Fruit fly (Drosophila melanogaster) whole organism, embryonic: ENCODE data around the gene CG43658.

ENCODE experiments used
- Asciz ChIP-seq: fragments of 200-800 bp; sonication (Bioruptor generic); optimal IDR thresholded peaks from 2 replicates; lab custom pipeline; 2017; ENCODE audit warnings: missing biosample characterization, mild to moderate bottlenecking, missing genetic modification characterization, missing genetic modification reagents
- CG10431 ChIP-seq: fragments of 200-800 bp; sonication (Bioruptor generic); optimal IDR thresholded peaks from 3 replicates; lab custom pipeline; 2018; ENCODE audit warnings: missing biosample characterization, mild to moderate bottlenecking, missing genetic modification characterization
- CG11723 ChIP-seq: fragments of 200-800 bp; sonication (Bioruptor generic); optimal IDR thresholded peaks from 2 replicates; lab custom pipeline; 2017; ENCODE audit warnings: missing biosample characterization, mild to moderate bottlenecking, missing genetic modification characterization
- CG12299 ChIP-seq: fragments of 200-800 bp; sonication (Bioruptor generic); optimal IDR thresholded peaks from 2 replicates; lab custom pipeline; 2018; ENCODE audit warnings: missing biosample characterization, mild to moderate bottlenecking, missing genetic modification characterization
- CG13123 ChIP-seq: fragments of 200-800 bp; sonication (Bioruptor generic); optimal IDR thresholded peaks from 2 replicates; lab custom pipeline; 2016; ENCODE audit warnings: missing biosample characterization, missing genetic modification characterization
- CG15514 ChIP-seq: fragments of 200-800 bp; sonication (Bioruptor generic); optimal IDR thresholded peaks from 3 replicates; lab custom pipeline; 2017; ENCODE audit warnings: missing biosample characterization, missing genetic modification characterization, mild to moderate bottlenecking, moderate library complexity, missing genetic modification reagents
- CG2678 ChIP-seq: fragments of 200-800 bp; sonication (Bioruptor generic); optimal IDR thresholded peaks from 3 replicates; lab custom pipeline; 2019; ENCODE audit warnings: missing biosample characterization, mild to moderate bottlenecking, missing genetic modification characterization, moderate library complexity
- CG30020 ChIP-seq: fragments of 200-800 bp; optimal IDR thresholded peaks from 2 replicates; lab custom pipeline; 2019; ENCODE audit warnings: missing biosample characterization, mild to moderate bottlenecking, missing genetic modification characterization, moderate library complexity
- CG30431 ChIP-seq: fragments of 200-800 bp; sonication (Bioruptor generic); optimal IDR thresholded peaks from 2 replicates; lab custom pipeline; 2017; ENCODE audit warnings: missing biosample characterization, missing genetic modification characterization
- CG34224 ChIP-seq: fragments of 200-800 bp; sonication (Bioruptor generic); IDR thresholded peaks from 3 replicates; pipeline ENCODE4 v1.3.6; 2022; ENCODE audit warnings: missing biosample characterization, missing genetic modification characterization; ENCODE audit not compliant: partially characterized antibody
- CG34422 ChIP-seq: fragments of 200-800 bp; sonication (Bioruptor generic); IDR thresholded peaks from 3 replicates; pipeline ENCODE4 v1.3.6; 2022; ENCODE audit warnings: missing biosample characterization, missing genetic modification characterization
- CG3847 ChIP-seq: fragments of 200-800 bp; sonication (Bioruptor generic); IDR thresholded peaks from 2 replicates; pipeline ENCODE4 v1.3.6; 2022; ENCODE audit warnings: missing biosample characterization, missing genetic modification characterization
- CG4730 ChIP-seq: fragments of 200-800 bp; sonication (Bioruptor generic); IDR thresholded peaks from 2 replicates; pipeline ENCODE4 v1.3.6; 2022; ENCODE audit warnings: missing biosample characterization, missing genetic modification characterization
- Dfd ChIP-seq, 2 experiments: fragments of >200 bp; optimal IDR thresholded peaks; 2 replicates each; lab custom pipeline; 2017; ENCODE audit warnings: missing biosample characterization in 2 of 2, missing genetic modification characterization in 2 of 2
- E2f1 ChIP-seq: fragments of 200-800 bp; sonication (Bioruptor generic); IDR thresholded peaks from 2 replicates; pipeline ENCODE4 v1.3.6; 2022; ENCODE audit warnings: missing biosample characterization, missing genetic modification characterization
- E2f2 ChIP-seq: fragments of 200-800 bp; sonication (Bioruptor generic); IDR thresholded peaks from 2 replicates; pipeline ENCODE4 v1.3.6; 2022; ENCODE audit warnings: missing biosample characterization, missing genetic modification characterization
- Elba2 ChIP-seq: fragments of 200-800 bp; sonication (Bioruptor generic); optimal IDR thresholded peaks from 3 replicates; lab custom pipeline; 2016; ENCODE audit warnings: missing biosample characterization, missing genetic modification characterization
- Fer2 ChIP-seq: fragments of 200-800 bp; sonication (Bioruptor generic); optimal IDR thresholded peaks from 2 replicates; lab custom pipeline; 2018; ENCODE audit warnings: missing biosample characterization, mild to moderate bottlenecking, missing genetic modification characterization, moderate library complexity
- H2.0 ChIP-seq: fragments of 200-800 bp; sonication (Bioruptor generic); IDR thresholded peaks from 2 replicates; pipeline ENCODE4 v1.3.6; 2022; ENCODE audit warnings: missing biosample characterization, missing genetic modification characterization
- NC2α ChIP-seq: fragments of 200-800 bp; sonication (Bioruptor generic); optimal IDR thresholded peaks from 2 replicates; lab custom pipeline; 2016; ENCODE audit warnings: missing biosample characterization, missing genetic modification characterization
- NfI ChIP-seq: fragments of 200-800 bp; sonication (Bioruptor generic); optimal IDR thresholded peaks from 3 replicates; lab custom pipeline; 2018; ENCODE audit warnings: missing biosample characterization, mild to moderate bottlenecking, missing genetic modification characterization, moderate library complexity
- Ptx1 ChIP-seq: fragments of 200-800 bp; sonication (Bioruptor generic); IDR thresholded peaks from 2 replicates; pipeline ENCODE4 v1.3.6; 2022; ENCODE audit warnings: missing biosample characterization, missing genetic modification characterization
- Sox100B ChIP-seq: fragments of 200-800 bp; sonication (Bioruptor generic); optimal IDR thresholded peaks from 3 replicates; lab custom pipeline; 2018; ENCODE audit warnings: missing biosample characterization, mild to moderate bottlenecking, missing genetic modification characterization
- YL-1 ChIP-seq: fragments of 200-800 bp; sonication (Bioruptor generic); optimal IDR thresholded peaks from 3 replicates; lab custom pipeline; 2017; ENCODE audit warnings: missing biosample characterization, mild to moderate bottlenecking, missing genetic modification characterization
- aop ChIP-seq: fragments of 200-800 bp; sonication (Bioruptor generic); IDR thresholded peaks from 2 replicates; pipeline ENCODE4 v1.3.6; 2022; ENCODE audit warnings: missing biosample characterization, missing genetic modification characterization
- bcd ChIP-seq: fragments of 200-800 bp; sonication (Bioruptor generic); optimal IDR thresholded peaks from 2 replicates; lab custom pipeline; 2017; ENCODE audit warnings: missing biosample characterization, mild to moderate bottlenecking, missing genetic modification characterization
- bsh ChIP-seq, 2 experiments: fragments of 200-800 bp; sonication (Bioruptor generic); optimal IDR thresholded peaks; 2 replicates each; lab custom pipeline; 2017 to 2018; ENCODE audit warnings: mild to moderate bottlenecking in 2 of 2, missing biosample characterization in 2 of 2, missing genetic modification characterization in 2 of 2, moderate library complexity in 1 of 2
- cad ChIP-seq: fragments of >200 bp; optimal IDR thresholded peaks from 2 replicates; lab custom pipeline; 2017; ENCODE audit warnings: missing biosample characterization, missing genetic modification characterization
- danr ChIP-seq: fragments of 200-800 bp; sonication (Bioruptor generic); IDR thresholded peaks from 2 replicates; pipeline ENCODE4 v1.3.6; 2022; ENCODE audit warnings: missing biosample characterization, missing genetic modification characterization
- dati ChIP-seq: fragments of 200-800 bp; sonication (Bioruptor generic); IDR thresholded peaks from 2 replicates; pipeline ENCODE4 v1.3.6; 2022; ENCODE audit warnings: missing biosample characterization, missing genetic modification characterization
- dmrt99B ChIP-seq: fragments of 200-800 bp; sonication (Bioruptor generic); optimal IDR thresholded peaks from 2 replicates; lab custom pipeline; 2018; ENCODE audit warnings: missing biosample characterization, mild to moderate bottlenecking, missing genetic modification characterization, moderate library complexity
- fd102C ChIP-seq: fragments of 200-800 bp; sonication (Bioruptor generic); optimal IDR thresholded peaks from 2 replicates; lab custom pipeline; 2018; ENCODE audit warnings: missing biosample characterization, mild to moderate bottlenecking, missing genetic modification characterization, moderate library complexity
- fru ChIP-seq: fragments of >200 bp; optimal IDR thresholded peaks from 2 replicates; lab custom pipeline; 2017
- gsb-n ChIP-seq: fragments of 200-800 bp; sonication (Bioruptor generic); optimal IDR thresholded peaks from 3 replicates; lab custom pipeline; 2018; ENCODE audit warnings: missing biosample characterization, mild to moderate bottlenecking, missing genetic modification characterization
- lmd ChIP-seq: fragments of 200-800 bp; sonication (Bioruptor generic); IDR thresholded peaks from 2 replicates; pipeline ENCODE4 v1.3.6; 2022; ENCODE audit warnings: missing biosample characterization, missing genetic modification characterization
- lola ChIP-seq, 3 experiments: fragments of >200 bp in 2 of 3; fragments of 200-800 bp in 1 of 3; sonication (Bioruptor generic) in 1 of 3; optimal IDR thresholded peaks; 2 replicates each; lab custom pipeline; 2017 to 2019; ENCODE audit warnings: missing biosample characterization in 3 of 3, missing genetic modification characterization in 3 of 3, mild to moderate bottlenecking in 1 of 3, moderate library complexity in 1 of 3
- luna ChIP-seq: fragments of 200-800 bp; sonication (Bioruptor generic); optimal IDR thresholded peaks from 2 replicates; lab custom pipeline; 2016; ENCODE audit warnings: missing biosample characterization, missing genetic modification characterization
- mld ChIP-seq: fragments of 200-800 bp; sonication (Bioruptor generic); IDR thresholded peaks from 3 replicates; pipeline ENCODE4 v1.3.6; 2022; ENCODE audit warnings: missing biosample characterization, missing genetic modification characterization; ENCODE audit not compliant: partially characterized antibody
- onecut ChIP-seq: fragments of 200-800 bp; sonication (Bioruptor generic); IDR thresholded peaks from 2 replicates; pipeline ENCODE4 v1.3.6; 2022; ENCODE audit warnings: missing biosample characterization, missing genetic modification characterization
- prd ChIP-seq, 3 experiments: fragments of >200 bp in 2 of 3; fragments of 200-800 bp in 1 of 3; sonication (Bioruptor generic) in 1 of 3; optimal IDR thresholded peaks in 2 of 3; IDR thresholded peaks in 1 of 3; 2 replicates in 2 of 3; 3 replicates in 1 of 3; pipeline versions ENCODE4 v1.3.6 to Lab custom; 2017 to 2022; ENCODE audit warnings: missing biosample characterization in 1 of 3, missing genetic modification characterization in 1 of 3
- run ChIP-seq: fragments of 200-800 bp; sonication (Bioruptor generic); optimal IDR thresholded peaks from 3 replicates; lab custom pipeline; 2018; ENCODE audit warnings: missing biosample characterization, mild to moderate bottlenecking, missing genetic modification characterization
- sc ChIP-seq, 3 experiments: fragments of >200 bp in 2 of 3; fragments of 200-800 bp in 1 of 3; sonication (Bioruptor generic) in 1 of 3; optimal IDR thresholded peaks; 2 replicates in 2 of 3; 3 replicates in 1 of 3; lab custom pipeline; 2017; ENCODE audit warnings: mild to moderate bottlenecking in 1 of 3, missing biosample characterization in 1 of 3, missing genetic modification characterization in 1 of 3, missing genetic modification reagents in 1 of 3
- schlank ChIP-seq: fragments of 200-800 bp; sonication (Bioruptor generic); optimal IDR thresholded peaks from 2 replicates; lab custom pipeline; 2018; ENCODE audit warnings: missing biosample characterization, mild to moderate bottlenecking, missing genetic modification characterization
- so ChIP-seq: fragments of 200-800 bp; sonication (Bioruptor generic); IDR thresholded peaks from 3 replicates; pipeline ENCODE4 v1.3.6; 2022; ENCODE audit warnings: missing biosample characterization, missing genetic modification characterization
- sqz ChIP-seq: fragments of 200-800 bp; sonication (Bioruptor generic); optimal IDR thresholded peaks from 3 replicates; lab custom pipeline; 2018; ENCODE audit warnings: missing biosample characterization, mild to moderate bottlenecking, missing genetic modification characterization
- tin ChIP-seq: fragments of 200-800 bp; sonication (Bioruptor generic); optimal IDR thresholded peaks from 3 replicates; lab custom pipeline; 2016; ENCODE audit warnings: missing biosample characterization, missing genetic modification characterization
- tna ChIP-seq: fragments of 200-800 bp; sonication (Bioruptor generic); IDR thresholded peaks from 2 replicates; pipeline ENCODE4 v1.3.6; 2022; ENCODE audit warnings: missing biosample characterization, missing genetic modification characterization; ENCODE audit not compliant: partially characterized antibody
- trem ChIP-seq: fragments of 200-800 bp; optimal IDR thresholded peaks from 3 replicates; lab custom pipeline; 2019; ENCODE audit warnings: missing biosample characterization, mild to moderate bottlenecking, missing genetic modification characterization, moderate library complexity
- tup ChIP-seq: fragments of 200-800 bp; sonication (Bioruptor generic); optimal IDR thresholded peaks from 2 replicates; lab custom pipeline; 2016; ENCODE audit warnings: missing biosample characterization, mild to moderate bottlenecking, missing genetic modification characterization, moderate library complexity
- twi ChIP-seq: fragments of 200-800 bp; optimal IDR thresholded peaks from 2 replicates; lab custom pipeline; 2019; ENCODE audit warnings: missing biosample characterization, mild to moderate bottlenecking, missing genetic modification characterization, moderate library complexity
- yki ChIP-seq: fragments of >200 bp; optimal IDR thresholded peaks from 3 replicates; lab custom pipeline; 2018

CG43658 gene

DNA sequence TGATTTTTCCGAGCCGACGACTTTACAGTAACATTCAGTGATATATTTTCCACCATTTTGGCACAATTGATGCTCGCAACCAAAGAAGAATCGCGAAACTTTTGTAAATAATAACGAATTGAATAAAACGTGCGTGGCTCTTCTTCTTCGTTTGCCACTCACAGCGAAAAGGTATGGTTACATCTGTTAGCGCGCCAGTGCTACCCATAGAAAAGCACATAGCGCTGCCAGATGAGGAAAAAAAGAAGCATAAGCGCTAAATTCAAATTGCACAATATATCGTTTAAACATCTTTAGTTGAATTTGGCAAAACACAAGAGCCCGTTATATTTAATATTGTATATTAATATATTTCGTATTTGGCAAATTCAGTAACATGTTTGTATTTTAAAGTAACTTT, 139.0 kb downstream of the CG43658 start, which contains the start of gene CG8611 (continued):
- TF ChIP-seq NfI (GFP tag; lab: Kevin White, UChicago) (no peak), cad (GFP tag; lab: Kevin White, UChicago) (no peak), CG11723 (GFP tag; lab: Kevin White, UChicago) (no peak), trem (tag; lab: Kevin White, UChicago) (peak; percentile 47), tup (GFP tag; lab: Kevin White, UChicago) (no peak), sc (optimal IDR thresholded peaks at IDR 0.05; lab: Kevin White, UChicago) (no peak), sc (GFP tag; optimal IDR thresholded peaks at IDR 0.05; lab: Kevin White, UChicago) (no peak), CG15514 (GFP tag; lab: Kevin White, UChicago) (peak; percentile 28), gsb-n (tag; lab: Kevin White, UChicago) (no peak), Sox100B (GFP tag; lab: Kevin White, UChicago) (no peak), Elba2 (GFP tag; lab: Kevin White, UChicago) (peak; percentile 8), NC2α (GFP tag; lab: Kevin White, UChicago) (no peak), E2f2 (GFP tag; lab: Robert Waterston, UW) (peak; percentile 97), CG12299 (tag; lab: Kevin White, UChicago) (no peak), fru (lab: Kevin White, UChicago) (no peak), E2f1 (no peak), aop (GFP tag; lab: Robert Waterston, UW) (no peak), CG10431 (no peak), mld (no peak), lmd (GFP tag; lab: Robert Waterston, UW) (no peak), so (GFP tag; lab: Robert Waterston, UW) (no peak), luna (no peak), CG13123 (GFP tag; lab: Kevin White, UChicago) (no peak), tin (GFP tag; lab: Kevin White, UChicago) (no peak), onecut (GFP tag; lab: Robert Waterston, UW) (no peak), H2.0 (no peak), YL-1 (GFP tag; lab: Kevin White, UChicago) (peak; percentile 36), schlank (tag; lab: Kevin White, UChicago) (no peak), twi (peak; percentile 54), bcd (GFP tag; lab: Kevin White, UChicago) (no peak), CG34422 (no peak), CG3847 (GFP tag; lab: Robert Waterston, UW) (peak; percentile 78), Dfd (GFP tag; optimal IDR thresholded peaks at IDR 0.05; lab: Kevin White, UChicago) (no peak), tna (GFP tag; lab: Robert Waterston, UW) (no peak), CG4730 (GFP tag; lab: Robert Waterston, UW) (no peak), fd102C (GFP tag; lab: Kevin White, UChicago) (no peak), danr (no peak), Asciz (GFP tag; lab: Kevin White, UChicago) (no peak), Ptx1 (GFP tag; lab: Robert Waterston, UW) (no peak), dati (GFP tag; lab: Robert Waterston, UW) (no peak), dmrt99B (no peak), CG34224 (no peak), CG30431 (no peak), prd (optimal IDR thresholded peaks at IDR 0.05; lab: Kevin White, UChicago) (no peak), prd (GFP tag; IDR thresholded peaks at IDR 0.05; lab: Robert Waterston, UW) (no peak), run (tag; lab: Kevin White, UChicago) (no peak), yki (lab: Kevin White, UChicago) (no peak), CG2678 (tag; lab: Kevin White, UChicago) (no peak), Fer2 (tag; lab: Kevin White, UChicago) (no peak), lola (GFP tag; optimal IDR thresholded peaks at IDR 0.05; lab: Kevin White, UChicago) (no peak), bsh (GFP tag; optimal IDR thresholded peaks at IDR 0.05; lab: Kevin White, UChicago) (no peak), sqz (GFP tag; lab: Kevin White, UChicago) (no peak), CG30020 (no peak)
